Fruit fly (Drosophila melanogaster): Measurements from ENCODE around the gene Pdcd4.

- TF ChIP-seq CG8632 (GFP tag; optimal IDR thresholded peaks at IDR 0.05) (no peak), CG16779 (tag; optimal IDR thresholded peaks at IDR 0.05) (no peak), lz (GFP tag; optimal IDR thresholded peaks at IDR 0.05) (no peak), OdsH (GFP tag; optimal IDR thresholded peaks at IDR 0.05) (no peak), CG9139 (GFP tag; optimal IDR thresholded peaks at IDR 0.05) (no peak), Eip75B (GFP tag; optimal IDR thresholded peaks at IDR 0.05) (no peak), CG34406 (GFP tag; optimal IDR thresholded peaks at IDR 0.05) (no peak), dsx (GFP tag; optimal IDR thresholded peaks at IDR 0.05; ENCODE audit: poor library complexity, severe bottlenecking) (no peak), CG6792 (GFP tag; optimal IDR thresholded peaks at IDR 0.05) (no peak), CG3032 (tag; optimal IDR thresholded peaks at IDR 0.05) (no peak), achi (GFP tag; optimal IDR thresholded peaks at IDR 0.05) (peak; percentile 9), Smox (GFP tag; optimal IDR thresholded peaks at IDR 0.05) (no peak), CG11762 (GFP tag; optimal IDR thresholded peaks at IDR 0.05; ENCODE audit: insufficient read depth) (no peak), Hr38 (GFP tag; optimal IDR thresholded peaks at IDR 0.05) (no peak)
These were observed 19.7 kb downstream of the Pdcd4 start for dm6 chrX:13735322-13736173.
